Worm (Caenorhabditis elegans) whole organism, late embryonic: ENCODE results near the gene C14C6.3.

Experiments
- C08G9.2 ChIP-seq: sonication (generic microtip); optimal IDR thresholded peaks from 2 replicates; lab custom pipeline; 2016; ENCODE audit warnings: mild to moderate bottlenecking, missing genetic modification characterization, moderate library complexity, missing compliant biosample characterization
- F13H6.1 ChIP-seq: sonication (generic microtip); optimal IDR thresholded peaks from 2 replicates; lab custom pipeline; 2016; ENCODE audit warnings: missing genetic modification characterization, missing compliant biosample characterization
- K02D7.2 ChIP-seq: sonication (generic microtip); optimal IDR thresholded peaks from 2 replicates; lab custom pipeline; 2017; ENCODE audit warnings: mild to moderate bottlenecking, missing genetic modification characterization, missing compliant biosample characterization
- K09A11.1 ChIP-seq: sonication (generic microtip); optimal IDR thresholded peaks from 2 replicates; lab custom pipeline; 2017; ENCODE audit warnings: antibody characterized with exemption, mild to moderate bottlenecking, missing genetic modification characterization, missing compliant biosample characterization; ENCODE audit not compliant: insufficient read depth
- Y22D7AL.16 ChIP-seq: sonication (generic microtip); optimal IDR thresholded peaks from 2 replicates; lab custom pipeline; 2016; ENCODE audit warnings: missing genetic modification characterization, missing compliant biosample characterization
- ahr-1 ChIP-seq: sonication (generic microtip); optimal IDR thresholded peaks from 2 replicates; lab custom pipeline; 2016; ENCODE audit warnings: missing genetic modification characterization, missing compliant biosample characterization
- ceh-14 ChIP-seq: sonication (generic microtip); optimal IDR thresholded peaks from 2 replicates; lab custom pipeline; 2016; ENCODE audit warnings: missing genotype, missing genetic modification characterization, missing compliant biosample characterization
- ceh-19 ChIP-seq: fragments of 200-800 bp; sonication (Bioruptor generic); optimal IDR thresholded peaks from 2 replicates; lab custom pipeline; 2018; ENCODE audit warnings: mild to moderate bottlenecking, missing genetic modification characterization, missing compliant biosample characterization
- ceh-2 ChIP-seq: sonication (generic microtip); optimal IDR thresholded peaks from 2 replicates; lab custom pipeline; 2016; ENCODE audit warnings: missing genotype, missing genetic modification characterization, missing compliant biosample characterization
- ceh-24 ChIP-seq: sonication (generic microtip); optimal IDR thresholded peaks from 2 replicates; lab custom pipeline; 2016; ENCODE audit warnings: mild to moderate bottlenecking, missing genetic modification characterization, missing compliant biosample characterization
- ceh-30 ChIP-seq: fragments of 150-350 bp; optimal IDR thresholded peaks from 2 replicates; lab custom pipeline; 2014; ENCODE audit warnings: missing biosample characterization, missing genetic modification characterization
- ceh-34 ChIP-seq: sonication (generic microtip); optimal IDR thresholded peaks from 2 replicates; lab custom pipeline; 2016; ENCODE audit warnings: mild to moderate bottlenecking, missing genetic modification characterization, missing compliant biosample characterization
- ceh-45 ChIP-seq: fragments of 200-800 bp; sonication (Bioruptor generic); IDR thresholded peaks from 2 replicates; pipeline ENCODE4 v1.3.6; 2022; ENCODE audit warnings: missing genetic modification reagents, missing genetic modification characterization, missing compliant biosample characterization
- elt-2 ChIP-seq: sonication (generic microtip); optimal IDR thresholded peaks from 2 replicates; lab custom pipeline; 2016; ENCODE audit warnings: missing genetic modification reagents, missing genetic modification characterization, missing compliant biosample characterization
- ets-4 ChIP-seq: sonication (generic microtip); optimal IDR thresholded peaks from 2 replicates; lab custom pipeline; 2016; ENCODE audit warnings: missing genetic modification characterization, missing compliant biosample characterization
- eyg-1 ChIP-seq: sonication (generic microtip); optimal IDR thresholded peaks from 2 replicates; lab custom pipeline; 2016; ENCODE audit warnings: missing genotype, missing genetic modification characterization, missing compliant biosample characterization
- fax-1 ChIP-seq: sonication (generic microtip); optimal IDR thresholded peaks from 2 replicates; lab custom pipeline; 2016; ENCODE audit warnings: missing genotype, missing genetic modification characterization, missing compliant biosample characterization
- fkh-10 ChIP-seq: fragments of 150-350 bp; optimal IDR thresholded peaks from 2 replicates; lab custom pipeline; 2014; ENCODE audit warnings: missing biosample characterization, missing genetic modification reagents, missing genetic modification characterization
- fkh-6 ChIP-seq: sonication (generic microtip); optimal IDR thresholded peaks from 2 replicates; lab custom pipeline; 2016; ENCODE audit warnings: missing genetic modification characterization, missing compliant biosample characterization
- gmeb-2 ChIP-seq: sonication (generic microtip); optimal IDR thresholded peaks from 2 replicates; lab custom pipeline; 2016; ENCODE audit warnings: missing genetic modification characterization, inconsistent platforms, missing compliant biosample characterization
- hlh-15 ChIP-seq: sonication (generic microtip); optimal IDR thresholded peaks from 2 replicates; lab custom pipeline; 2016; ENCODE audit warnings: missing genetic modification characterization, missing compliant biosample characterization
- hlh-30 ChIP-seq: sonication (generic microtip); optimal IDR thresholded peaks from 2 replicates; lab custom pipeline; 2017; ENCODE audit warnings: antibody characterized with exemption, missing genetic modification characterization, missing compliant biosample characterization; ENCODE audit not compliant: insufficient read depth
- hlh-6 ChIP-seq: sonication (generic microtip); optimal IDR thresholded peaks from 2 replicates; lab custom pipeline; 2016; ENCODE audit warnings: missing genotype, missing genetic modification characterization, missing compliant biosample characterization
- hlh-8 ChIP-seq: sonication (generic microtip); optimal IDR thresholded peaks from 2 replicates; lab custom pipeline; 2016; ENCODE audit warnings: missing genotype, missing genetic modification characterization, missing compliant biosample characterization
- lim-6 ChIP-seq: sonication (generic microtip); optimal IDR thresholded peaks from 2 replicates; lab custom pipeline; 2016; ENCODE audit warnings: missing genetic modification characterization, missing compliant biosample characterization
- lin-11 ChIP-seq: fragments of 200-800 bp; sonication (Bioruptor generic); optimal IDR thresholded peaks from 2 replicates; lab custom pipeline; 2018; ENCODE audit warnings: mild to moderate bottlenecking, missing genetic modification characterization, missing compliant biosample characterization
- madf-2 ChIP-seq: sonication (generic microtip); optimal IDR thresholded peaks from 2 replicates; lab custom pipeline; 2017; ENCODE audit warnings: missing genetic modification characterization, missing compliant biosample characterization
- mec-3 ChIP-seq: sonication (generic microtip); optimal IDR thresholded peaks from 2 replicates; lab custom pipeline; 2016; ENCODE audit warnings: borderline replicate concordance, missing genetic modification characterization, missing compliant biosample characterization
- nhr-232 ChIP-seq: sonication (generic microtip); optimal IDR thresholded peaks from 2 replicates; lab custom pipeline; 2016; ENCODE audit warnings: missing genetic modification characterization, missing compliant biosample characterization
- npax-4 ChIP-seq: sonication (generic microtip); optimal IDR thresholded peaks from 2 replicates; lab custom pipeline; 2016; ENCODE audit warnings: missing genetic modification characterization, missing compliant biosample characterization
- odd-2 ChIP-seq: sonication (generic microtip); optimal IDR thresholded peaks from 2 replicates; lab custom pipeline; 2017; ENCODE audit warnings: antibody characterized with exemption, mild to moderate bottlenecking, missing genetic modification characterization, missing compliant biosample characterization
- pax-1 ChIP-seq: fragments of 150-350 bp; optimal IDR thresholded peaks from 2 replicates; lab custom pipeline; 2014; ENCODE audit warnings: missing biosample characterization, missing genetic modification characterization
- pha-4 ChIP-seq: fragments of 150-350 bp; optimal IDR thresholded peaks from 2 replicates; lab custom pipeline; 2018; ENCODE audit warnings: missing biosample characterization, missing genetic modification reagents, missing genetic modification characterization
- ref-2 ChIP-seq: sonication (generic microtip); optimal IDR thresholded peaks from 2 replicates; lab custom pipeline; 2016; ENCODE audit warnings: missing genetic modification characterization, missing compliant biosample characterization
- rnt-1 ChIP-seq: sonication (generic microtip); optimal IDR thresholded peaks from 2 replicates; lab custom pipeline; 2016; ENCODE audit warnings: missing genetic modification characterization, missing compliant biosample characterization
- sdc-2 ChIP-seq: sonication (generic microtip); optimal IDR thresholded peaks from 2 replicates; lab custom pipeline; 2016; ENCODE audit warnings: missing genotype, missing genetic modification characterization, missing compliant biosample characterization
- sox-2 ChIP-seq: fragments of 200-800 bp; sonication (Bioruptor generic); IDR thresholded peaks from 2 replicates; pipeline ENCODE4 v1.3.6; 2022; ENCODE audit warnings: missing genetic modification reagents, missing genetic modification characterization, missing compliant biosample characterization
- sox-4 ChIP-seq: sonication (generic microtip); optimal IDR thresholded peaks from 2 replicates; lab custom pipeline; 2017; ENCODE audit warnings: mild to moderate bottlenecking, missing genetic modification characterization, inconsistent platforms, missing compliant biosample characterization
- syd-9 ChIP-seq: sonication (generic microtip); optimal IDR thresholded peaks from 2 replicates; lab custom pipeline; 2016; ENCODE audit warnings: mild to moderate bottlenecking, missing genetic modification characterization, moderate library complexity, missing compliant biosample characterization
- ttx-3 ChIP-seq: sonication (generic microtip); optimal IDR thresholded peaks from 2 replicates; lab custom pipeline; 2016; ENCODE audit warnings: missing genetic modification reagents, missing genetic modification characterization, missing compliant biosample characterization
- unc-42 ChIP-seq: sonication (generic microtip); optimal IDR thresholded peaks from 2 replicates; lab custom pipeline; 2016; ENCODE audit warnings: missing genotype, missing genetic modification characterization, missing compliant biosample characterization
- unc-55 ChIP-seq: sonication (generic microtip); optimal IDR thresholded peaks from 2 replicates; lab custom pipeline; 2017; ENCODE audit warnings: missing biosample characterization, missing genetic modification reagents, missing genetic modification characterization
- unc-86 ChIP-seq: sonication (generic microtip); optimal IDR thresholded peaks from 2 replicates; lab custom pipeline; 2016; ENCODE audit warnings: missing genetic modification characterization, missing compliant biosample characterization
- zip-5 ChIP-seq: sonication (generic microtip); optimal IDR thresholded peaks from 2 replicates; lab custom pipeline; 2016; ENCODE audit warnings: missing genetic modification characterization, missing compliant biosample characterization
- ztf-16 ChIP-seq: sonication (generic microtip); optimal IDR thresholded peaks from 2 replicates; lab custom pipeline; 2017; ENCODE audit warnings: missing genetic modification characterization, missing compliant biosample characterization

The C14C6.3 gene

DNA sequence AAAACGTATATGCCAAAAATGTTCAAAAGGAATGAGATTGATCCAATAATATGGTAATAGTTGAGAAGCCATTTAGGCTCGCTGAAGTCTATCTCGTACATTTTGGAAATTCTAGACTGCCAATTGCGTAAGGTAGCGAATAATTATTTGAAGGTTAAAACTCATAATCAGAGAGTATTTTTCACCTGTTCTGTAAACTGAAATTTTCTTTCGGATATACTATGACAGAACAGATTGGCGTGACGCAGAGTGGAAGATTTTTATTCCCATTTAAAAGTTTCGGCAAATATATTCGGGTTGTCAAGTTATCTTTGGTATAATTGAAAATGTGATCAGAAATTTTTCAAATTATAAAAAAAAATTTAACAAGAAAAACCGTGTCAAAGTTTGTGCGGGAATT is 24.8 kb downstream of the C14C6.3 start, which contains the start of gene sri-72:
TSS of gene sri-72 (minus strand) at position 101 of the 400 bp plus-strand sequence.
- TF ChIP-seq gmeb-2 (tag; lab: Kevin White, UChicago) (no peak), K09A11.1 (no peak), hlh-6 (tag; lab: Kevin White, UChicago) (no peak), hlh-15 (tag; lab: Kevin White, UChicago) (no peak), unc-55 (GFP tag; lab: Kevin White, UChicago) (no peak), ceh-14 (tag; lab: Kevin White, UChicago) (no peak), pax-1 (tag; lab: Kevin White, UChicago) (no peak), hlh-8 (tag; lab: Kevin White, UChicago) (no peak), lin-11 (tag; lab: Kevin White, UChicago) (no peak), ceh-24 (tag; lab: Kevin White, UChicago) (no peak), unc-42 (tag; lab: Kevin White, UChicago) (no peak), ceh-30 (tag; lab: Kevin White, UChicago) (no peak), ceh-45 (GFP tag; lab: Robert Waterston, UW) (no peak), madf-2 (tag; lab: Kevin White, UChicago) (no peak)
- TF ChIP-seq, all 69 proteins: peak for 0

DNA sequence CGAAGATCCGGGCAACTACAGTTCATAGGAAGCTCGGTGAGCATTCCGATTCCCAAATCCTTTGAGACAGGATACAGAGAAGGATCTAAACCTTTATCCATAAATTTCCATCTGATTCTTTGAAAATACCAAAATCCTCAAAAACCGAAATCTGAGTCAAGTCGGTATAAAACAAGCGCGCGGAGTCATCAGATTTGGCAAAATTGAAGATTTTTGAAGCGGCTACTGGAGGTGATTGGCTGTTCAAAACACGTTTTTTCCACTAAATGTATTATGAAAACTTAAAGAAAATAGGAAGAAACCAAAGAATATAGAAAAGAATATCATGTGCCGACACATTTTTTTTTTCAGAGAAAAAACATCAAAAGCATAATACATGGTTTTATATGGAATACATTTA is 31.4 kb downstream of the C14C6.3 start, which contains the start of gene C14C6.13:
TSS of gene C14C6.13 (minus strand) at position 101 of the 400 bp plus-strand sequence.
- no peak for TF ChIP-seq hlh-6 (tag; lab: Kevin White, UChicago)
- no peak for TF ChIP-seq gmeb-2 (tag; lab: Kevin White, UChicago)
- TF ChIP-seq madf-2 (tag; lab: Kevin White, UChicago): no peak
- TF ChIP-seq ztf-16 (tag; lab: Kevin White, UChicago): no peak
- no peak for TF ChIP-seq elt-2
- no peak for TF ChIP-seq ceh-2 (tag; lab: Kevin White, UChicago)
- TF ChIP-seq fax-1 (tag; lab: Kevin White, UChicago): no peak
- TF ChIP-seq hlh-8 (tag; lab: Kevin White, UChicago): no peak
- no peak for TF ChIP-seq ttx-3
- no peak for TF ChIP-seq fkh-10
- no peak for TF ChIP-seq unc-55 (GFP tag; lab: Kevin White, UChicago)
- no peak for TF ChIP-seq sox-4 (tag; lab: Kevin White, UChicago)
- no peak for TF ChIP-seq F13H6.1
- no peak for TF ChIP-seq hlh-30 (tag; lab: Kevin White, UChicago)
- no peak for TF ChIP-seq ahr-1 (tag; lab: Kevin White, UChicago)
- TF ChIP-seq, all 69 proteins: peak for 0

DNA sequence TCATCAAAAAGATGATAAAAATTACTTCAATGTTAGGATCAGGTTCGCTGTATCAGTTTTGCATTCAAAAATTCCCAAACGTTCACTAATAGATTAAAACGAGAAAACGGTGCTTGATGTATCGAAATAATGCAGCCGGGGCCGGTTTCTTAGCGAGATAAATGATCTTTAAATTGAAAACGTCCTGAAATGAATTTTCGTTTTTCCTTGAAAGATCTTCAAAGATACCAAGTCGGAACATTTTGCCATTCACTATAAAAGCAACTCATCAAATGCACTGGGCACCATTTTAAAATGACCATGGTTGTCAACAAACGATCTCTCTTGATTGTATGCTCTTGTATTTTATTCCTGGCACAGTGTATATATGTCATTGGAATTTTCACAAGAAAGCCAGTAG is 32.8 kb downstream of the C14C6.3 start, which contains the start of gene K06H6.5:
TSS of gene K06H6.5 (plus strand) at position 301 of the 400 bp plus-strand sequence.
- TF ChIP-seq nhr-232: no peak
- TF ChIP-seq unc-86 (tag; lab: Kevin White, UChicago): no peak
- no peak for TF ChIP-seq ztf-16 (tag; lab: Kevin White, UChicago)
- TF ChIP-seq zip-5 (tag; lab: Kevin White, UChicago): no peak
- TF ChIP-seq ref-2 (tag; lab: Kevin White, UChicago): no peak
- no peak for TF ChIP-seq eyg-1 (tag; lab: Kevin White, UChicago)
- TF ChIP-seq ttx-3: no peak
- TF ChIP-seq lin-11 (tag; lab: Kevin White, UChicago): no peak
- TF ChIP-seq hlh-8 (tag; lab: Kevin White, UChicago): no peak
- TF ChIP-seq ceh-24 (tag; lab: Kevin White, UChicago): no peak
- no peak for TF ChIP-seq syd-9
- no peak for TF ChIP-seq unc-42 (tag; lab: Kevin White, UChicago)
- TF ChIP-seq mec-3: no peak
- TF ChIP-seq C08G9.2 (tag; lab: Kevin White, UChicago): no peak
- TF ChIP-seq hlh-30 (tag; lab: Kevin White, UChicago): no peak
- no peak for TF ChIP-seq sox-2 (GFP tag; lab: Robert Waterston, UW)

DNA sequence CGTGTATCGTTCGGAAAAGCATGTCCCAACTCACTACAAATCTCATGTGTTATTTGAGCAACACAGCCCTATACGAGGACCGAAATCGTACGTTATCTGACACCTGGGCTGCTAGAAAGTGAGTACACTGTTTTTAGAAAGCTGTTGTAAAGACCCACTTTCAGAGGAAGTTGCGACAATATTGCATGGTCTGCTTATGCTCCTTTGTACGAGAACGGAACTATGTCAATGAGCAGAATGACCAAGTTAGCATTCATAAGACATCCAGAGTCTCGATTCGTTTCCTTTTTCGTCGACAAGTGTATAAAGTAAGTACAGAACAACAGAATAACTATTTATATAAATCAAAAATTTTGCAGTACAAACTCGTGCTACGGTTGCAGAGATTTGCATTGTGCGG is 33.6 kb downstream of the C14C6.3 start:
- TF ChIP-seq ceh-19 (GFP tag; lab: Kevin White, UChicago): no peak
- TF ChIP-seq odd-2 (tag; lab: Kevin White, UChicago): no peak
- no peak for TF ChIP-seq K02D7.2 (tag; lab: Kevin White, UChicago)
- no peak for TF ChIP-seq lim-6 (tag; lab: Kevin White, UChicago)
- TF ChIP-seq ceh-24 (tag; lab: Kevin White, UChicago): no peak
- TF ChIP-seq rnt-1: no peak
- TF ChIP-seq fkh-10: no peak
- no peak for TF ChIP-seq pha-4
- no peak for TF ChIP-seq ets-4 (tag; lab: Kevin White, UChicago)
- TF ChIP-seq Y22D7AL.16: no peak
- no peak for TF ChIP-seq ceh-34 (tag; lab: Kevin White, UChicago)
- TF ChIP-seq fkh-6 (tag; lab: Kevin White, UChicago): no peak
- no peak for TF ChIP-seq sdc-2 (tag; lab: Kevin White, UChicago)
- TF ChIP-seq eyg-1 (tag; lab: Kevin White, UChicago): no peak
- TF ChIP-seq ztf-16 (tag; lab: Kevin White, UChicago): no peak
- TF ChIP-seq sox-2 (GFP tag; lab: Robert Waterston, UW): no peak
- TF ChIP-seq npax-4 (tag; lab: Kevin White, UChicago): no peak
